Worm (Caenorhabditis elegans): Measurements from ENCODE around the gene C15H9.3.

DNA sequence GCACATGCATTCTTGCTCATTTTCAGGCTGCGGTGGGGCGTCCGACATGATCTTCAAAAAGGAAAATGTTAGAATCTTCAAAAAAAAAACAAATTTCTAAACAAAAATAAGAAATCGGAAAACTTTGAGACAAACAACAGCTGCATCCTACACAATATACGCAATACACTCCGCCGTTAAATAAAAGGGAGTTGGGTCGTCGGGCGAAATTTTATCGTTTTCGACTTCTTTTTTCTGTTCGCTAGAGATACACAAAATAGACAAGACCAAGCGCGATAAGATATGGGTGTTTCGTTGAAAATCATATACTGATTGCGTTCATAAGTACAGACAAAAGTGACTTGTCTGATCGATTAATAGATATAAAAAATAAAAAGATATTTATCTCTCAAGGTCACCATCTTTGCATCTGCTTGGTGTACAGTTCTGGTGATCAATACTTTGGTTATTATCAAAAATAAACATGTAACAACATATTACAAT, 6.3 kb upstream of the C15H9.3 start, which contains the start of gene kynu-1:
- TF ChIP-seq sptf-1 (tag; optimal IDR thresholded peaks at IDR 0.05): no peak
- no peak for TF ChIP-seq ceh-83 (GFP tag; optimal IDR thresholded peaks at IDR 0.05)
- no peak for TF ChIP-seq nhr-237 (tag; optimal IDR thresholded peaks at IDR 0.05)
- no peak for TF ChIP-seq elt-3 (tag; optimal IDR thresholded peaks at IDR 0.05)
- TF ChIP-seq M03D4.4 (tag; optimal IDR thresholded peaks at IDR 0.05): no peak
- no peak for TF ChIP-seq blmp-1 (tag; optimal IDR thresholded peaks at IDR 0.05)
- no peak for TF ChIP-seq unc-39 (tag; optimal IDR thresholded peaks at IDR 0.05)
- no peak for TF ChIP-seq mep-1 (tag; optimal IDR thresholded peaks at IDR 0.05)
- no peak for TF ChIP-seq mab-5 (tag; optimal IDR thresholded peaks at IDR 0.05)
- peak; percentile 95 for TF ChIP-seq elt-1 (tag; optimal IDR thresholded peaks at IDR 0.05; ENCODE audit: borderline replicate concordance, insufficient read depth)

Measured in whole organism, mixed stage, embryonic.